Worm (Caenorhabditis elegans) whole organism, L4/young adult: Measurements from ENCODE around the gene rmd-2.

Experiments
- W03F9.2 ChIP-seq: fragments of 150-350 bp; optimal IDR thresholded peaks from 2 replicates; lab custom pipeline; 2014; ENCODE audit warnings: missing biosample characterization, missing genetic modification characterization
- dao-5 ChIP-seq: sonication (generic microtip); optimal IDR thresholded peaks from 2 replicates; lab custom pipeline; 2016; ENCODE audit warnings: missing genotype, missing genetic modification characterization, moderate library complexity, missing compliant biosample characterization
- him-1 ChIP-seq: sonication (generic microtip); optimal IDR thresholded peaks from 2 replicates; lab custom pipeline; 2016; ENCODE audit warnings: missing genotype, missing genetic modification reagents, missing genetic modification characterization, missing compliant biosample characterization

ce11 chrV:9962394-9962793 is 23.7 kb downstream of the rmd-2 start, which contains the start of gene madf-4:
- TF ChIP-seq him-1 (no peak), W03F9.2 (tag; lab: Kevin White, UChicago) (no peak), dao-5 (tag; lab: Kevin White, UChicago) (no peak)
